Worm (Caenorhabditis elegans): Measurements from ENCODE around the gene pals-39.

The pals-39 gene

ce11 chrV:12443754-12444153 is at the start of gene pals-39:
pals-39 (minus strand) TSS chrV:12443854.
- TF ChIP-seq unc-62 (GFP tag; optimal IDR thresholded peaks at IDR 0.05) = no peak

DNA sequence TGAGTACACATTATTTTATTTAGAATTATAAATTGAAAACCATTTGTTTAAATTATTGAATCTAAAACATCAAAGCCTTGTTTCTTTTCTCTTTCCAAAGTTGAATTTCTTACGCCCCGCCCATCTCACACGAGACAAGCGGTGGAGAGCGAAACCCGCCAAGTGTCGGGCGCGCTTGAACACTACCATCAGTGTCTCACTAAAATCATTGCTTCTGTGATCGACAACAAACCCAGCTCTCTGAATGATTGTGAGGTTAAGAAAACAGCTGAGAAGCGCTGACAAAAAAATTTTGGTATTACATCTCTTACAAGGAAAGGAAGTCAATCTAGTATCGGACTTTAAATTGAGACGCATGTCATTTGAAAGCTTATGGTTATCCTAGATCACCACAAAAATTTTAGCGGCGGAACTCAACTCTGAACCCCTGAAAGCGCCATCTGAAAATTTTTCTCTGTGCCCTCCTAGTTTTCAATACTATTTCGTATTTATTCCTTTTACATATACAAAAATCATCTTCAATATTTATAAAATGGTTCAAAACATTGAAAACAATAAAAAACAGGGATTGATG is 47.5 kb upstream of the pals-39 start:
- no peak for TF ChIP-seq unc-62 (GFP tag; optimal IDR thresholded peaks at IDR 0.05)

DNA sequence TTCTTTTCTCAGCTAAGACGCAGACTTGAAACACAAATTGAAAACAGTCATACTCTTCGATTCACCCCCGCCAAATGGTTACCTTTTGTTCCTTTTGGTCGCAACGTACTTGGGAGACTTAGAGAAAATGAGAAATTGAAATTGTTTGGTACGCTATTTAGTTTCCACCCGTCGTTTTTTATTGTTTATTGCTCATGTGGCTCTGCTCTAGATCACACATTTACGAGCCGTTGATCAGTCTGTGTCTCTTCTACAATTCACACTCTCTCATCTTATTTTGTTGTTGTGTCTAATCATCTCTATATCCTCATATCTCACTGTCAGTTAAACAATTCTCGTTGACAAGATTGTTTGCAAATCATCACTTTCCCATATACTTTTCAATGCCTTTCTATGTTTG is 44.3 kb upstream of the pals-39 start:
- TF ChIP-seq unc-62 (GFP tag; optimal IDR thresholded peaks at IDR 0.05) = no peak

- TF ChIP-seq unc-62 (GFP tag; optimal IDR thresholded peaks at IDR 0.05) = no peak
Measured at ce11 chrV:12486934-12487333, 43.3 kb upstream of the pals-39 start, which contains the start of gene inx-11. inx-11 (plus strand) TSS chrV:12487234.

DNA sequence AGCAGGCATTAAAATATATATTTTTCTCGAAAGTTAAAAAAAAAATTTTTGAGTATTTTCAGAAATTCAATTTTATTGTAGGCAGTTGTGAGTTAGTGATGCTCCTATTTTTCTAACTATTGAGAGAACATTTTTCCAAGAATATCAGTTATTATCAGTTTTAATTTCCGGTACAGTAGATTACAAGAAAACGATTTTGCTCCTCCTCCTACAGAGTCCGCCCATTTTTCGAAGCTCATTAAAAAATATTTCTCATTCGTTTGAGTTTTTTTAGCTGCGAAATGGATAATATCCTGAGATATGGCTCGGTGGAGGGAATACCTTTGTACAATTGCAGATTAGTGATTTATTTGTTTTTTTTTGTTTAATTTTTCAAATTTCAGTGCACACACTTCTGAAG is 40.9 kb upstream of the pals-39 start, which contains the start of gene srt-39:
Gene srt-39, plus strand, starts transcription at position 301 of the 400 bp plus-strand sequence.
- TF ChIP-seq unc-62 (GFP tag; optimal IDR thresholded peaks at IDR 0.05) = no peak

DNA sequence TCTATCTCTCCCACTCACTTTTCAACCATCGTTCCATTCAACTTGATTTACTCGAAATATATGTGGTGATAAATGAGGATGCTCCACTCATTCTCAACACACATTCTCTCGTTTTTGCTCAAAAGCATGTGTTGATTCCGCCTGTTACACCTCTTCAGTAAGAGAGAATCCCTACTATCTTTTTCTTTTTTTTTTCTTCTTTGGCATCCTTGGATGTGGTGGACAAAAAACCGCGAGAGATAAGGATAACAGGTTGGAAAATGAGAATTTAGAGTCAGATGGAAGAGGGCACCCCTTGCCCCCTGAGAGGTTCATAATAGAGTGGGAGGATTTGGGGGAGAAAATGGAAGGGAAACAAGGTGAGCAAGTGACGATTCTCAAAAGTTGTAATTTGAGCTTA is 35.3 kb upstream of the pals-39 start:
- TF ChIP-seq unc-62 (GFP tag; optimal IDR thresholded peaks at IDR 0.05) = no peak

DNA sequence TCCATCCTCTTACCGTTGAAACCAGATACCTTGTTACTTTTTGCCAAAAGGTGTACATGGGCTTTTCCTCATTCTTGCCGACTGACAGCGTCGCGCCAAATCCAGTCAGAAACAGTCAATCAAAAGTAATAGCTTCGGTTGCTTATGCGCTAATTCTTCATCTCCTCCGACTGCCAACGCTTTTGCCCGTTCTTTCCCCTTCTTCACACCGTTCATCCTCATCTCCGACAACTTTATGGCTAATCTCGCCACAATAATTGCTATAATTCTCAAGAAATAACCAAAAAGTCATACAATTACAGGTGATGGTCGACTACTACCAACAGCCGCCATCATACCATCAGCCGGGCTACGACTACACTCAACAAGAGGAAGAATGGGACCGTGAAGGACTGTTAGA is 34.5 kb upstream of the pals-39 start, which contains the start of gene atn-1:
Gene atn-1, plus strand, starts transcription at position 301 of the 400 bp plus-strand sequence.
- no peak for TF ChIP-seq unc-62 (GFP tag; optimal IDR thresholded peaks at IDR 0.05)

DNA sequence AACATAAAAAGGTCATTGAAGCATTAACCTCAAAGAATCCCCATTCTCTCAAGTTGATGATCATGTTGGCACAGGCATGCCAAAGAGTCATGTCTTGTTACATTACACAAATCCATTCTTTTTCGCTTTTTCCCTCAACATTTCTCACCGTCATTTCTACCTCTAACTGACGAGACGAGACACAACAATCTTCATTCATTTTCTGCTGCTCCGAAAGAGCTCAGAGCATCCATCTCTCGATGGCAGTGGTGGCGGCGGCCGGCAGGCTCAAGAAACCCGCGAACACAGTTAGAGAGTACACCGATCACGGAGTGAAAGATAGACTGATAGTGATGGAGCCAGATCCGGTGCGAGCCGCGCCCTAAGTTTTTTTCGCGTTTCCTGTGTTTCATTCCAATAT is 33.5 kb upstream of the pals-39 start:
- no peak for TF ChIP-seq unc-62 (GFP tag; optimal IDR thresholded peaks at IDR 0.05)

ce11 chrV:12475360-12475759 is 31.7 kb upstream of the pals-39 start:
- no peak for TF ChIP-seq unc-62 (GFP tag; optimal IDR thresholded peaks at IDR 0.05)

DNA sequence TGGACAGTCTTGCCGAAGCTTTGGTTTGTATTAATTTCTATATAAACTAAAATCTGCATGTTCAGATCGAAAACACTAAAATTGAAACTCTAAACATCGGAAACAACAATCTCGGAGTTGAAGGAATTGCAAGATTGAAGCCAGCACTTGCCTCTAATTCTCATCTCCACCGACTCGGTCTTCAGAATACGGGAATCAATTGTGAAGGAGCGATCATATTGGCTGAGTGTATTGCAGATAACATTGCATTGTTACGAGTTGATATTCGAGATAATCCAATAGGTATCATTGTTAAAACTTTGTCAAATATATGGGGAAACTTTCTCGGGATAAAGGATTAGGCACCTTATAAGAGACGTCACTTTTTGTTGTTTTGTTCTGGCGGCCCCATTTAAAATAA is 26.7 kb upstream of the pals-39 start:
- no peak for TF ChIP-seq unc-62 (GFP tag; optimal IDR thresholded peaks at IDR 0.05)

DNA sequence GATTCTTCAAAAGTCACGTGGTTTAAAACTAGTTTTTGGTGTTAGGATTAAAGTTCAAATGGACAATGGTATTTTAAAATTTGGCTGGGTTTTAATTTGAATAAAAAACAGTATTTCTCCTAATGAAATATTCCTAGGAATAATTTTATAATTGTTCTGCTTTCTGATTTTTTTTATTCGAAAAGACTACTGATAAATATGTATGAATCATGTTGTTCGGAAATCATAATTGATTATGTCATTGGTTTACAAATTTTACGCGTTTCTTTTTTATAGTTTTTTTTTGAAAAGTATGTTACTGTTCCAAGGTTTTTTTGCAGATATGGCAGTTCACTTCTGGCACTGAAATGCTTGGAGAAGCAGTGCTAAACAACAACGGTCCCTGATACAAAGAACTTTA is 24.7 kb upstream of the pals-39 start, which contains the start of gene F28C1.3:
Gene F28C1.3, plus strand, starts transcription at position 301 of the 400 bp plus-strand sequence.
- TF ChIP-seq unc-62 (GFP tag; optimal IDR thresholded peaks at IDR 0.05) = no peak

ce11 chrV:12467755-12468154 is 24.1 kb upstream of the pals-39 start:
- TF ChIP-seq unc-62 (GFP tag; optimal IDR thresholded peaks at IDR 0.05) = no peak

DNA sequence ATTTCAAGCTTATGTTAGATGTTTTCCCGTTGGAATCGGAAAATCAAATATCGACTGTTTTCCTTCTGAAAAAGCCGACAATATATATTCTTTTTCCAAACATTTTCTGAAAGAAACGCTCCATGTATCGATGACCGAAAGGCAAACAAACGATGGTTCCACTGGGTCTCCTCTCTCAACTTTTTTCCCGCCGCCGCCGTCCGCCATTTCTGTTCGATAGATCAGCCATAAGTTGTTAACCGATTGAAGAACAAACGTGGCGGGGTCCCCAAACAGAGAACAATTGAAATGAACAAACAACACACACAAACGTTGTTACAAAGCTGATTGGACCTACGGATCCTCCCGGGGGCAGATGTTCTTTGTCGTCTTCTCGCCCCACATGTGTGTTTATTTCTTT is 23.0 kb upstream of the pals-39 start:
- TF ChIP-seq unc-62 (GFP tag; optimal IDR thresholded peaks at IDR 0.05) = no peak

DNA sequence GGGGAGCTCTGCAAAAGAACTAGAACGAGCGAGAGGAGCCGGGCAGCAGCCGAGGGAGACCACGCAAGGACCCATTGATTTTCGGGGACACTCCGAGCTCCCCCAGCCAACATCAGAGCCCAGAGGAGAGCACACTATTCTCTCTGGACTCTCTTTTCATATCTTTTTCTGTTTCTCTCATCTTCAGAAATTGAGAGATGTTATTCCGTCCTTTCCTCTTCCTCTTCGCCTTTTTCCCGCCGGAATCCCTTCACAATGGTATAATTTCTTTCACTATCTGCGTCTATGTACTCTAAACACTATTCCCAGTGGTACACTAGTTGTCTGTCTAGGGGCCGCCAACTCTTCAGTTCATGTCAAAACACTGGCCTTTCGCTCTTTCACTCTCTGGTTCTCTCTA is 21.7 kb upstream of the pals-39 start:
- TF ChIP-seq unc-62 (GFP tag; optimal IDR thresholded peaks at IDR 0.05) = no peak

DNA sequence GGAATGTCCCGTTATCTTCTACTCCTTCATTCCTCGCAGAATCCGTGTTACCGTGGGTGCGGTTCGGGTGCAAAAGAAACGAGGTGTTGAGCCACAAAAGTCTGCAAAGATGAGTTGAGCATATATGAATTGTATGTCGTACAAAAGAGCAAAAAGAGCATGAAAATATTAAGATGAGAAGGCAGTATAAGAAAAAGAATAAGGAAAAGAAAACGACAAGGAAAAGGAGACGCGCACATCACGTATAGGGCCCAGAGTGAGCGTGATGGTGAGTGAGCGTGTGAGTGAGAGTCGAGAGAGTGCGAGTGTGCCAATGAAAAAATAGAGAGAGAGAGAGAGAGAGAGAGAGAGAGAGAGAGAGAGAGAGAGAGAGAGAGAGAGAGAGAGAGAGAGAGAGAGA is 19.3 kb upstream of the pals-39 start, which contains the start of gene egl-10:
Gene egl-10, minus strand, starts transcription at position 101 of the 400 bp plus-strand sequence.
- TF ChIP-seq unc-62 (GFP tag; optimal IDR thresholded peaks at IDR 0.05) = no peak

DNA sequence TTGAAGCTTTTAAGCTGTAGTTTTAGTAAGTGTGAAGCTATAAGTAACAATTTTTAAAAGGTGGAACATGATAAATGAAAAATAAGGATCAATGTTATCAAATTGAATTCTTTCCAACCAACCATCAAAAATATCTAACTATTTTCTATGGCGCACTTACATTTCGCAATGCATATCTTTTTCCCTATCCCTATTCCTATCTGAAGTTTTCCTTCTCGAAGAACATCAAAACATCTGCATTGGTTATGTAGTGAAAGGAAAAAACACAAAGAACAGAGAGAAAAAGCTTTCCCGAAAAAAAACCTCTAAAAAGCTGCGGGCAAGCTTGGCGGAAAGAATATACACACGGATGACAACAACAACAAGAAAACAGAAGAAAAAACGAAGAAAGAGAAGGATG is 16.9 kb upstream of the pals-39 start:
- TF ChIP-seq unc-62 (GFP tag; optimal IDR thresholded peaks at IDR 0.05) = no peak

DNA sequence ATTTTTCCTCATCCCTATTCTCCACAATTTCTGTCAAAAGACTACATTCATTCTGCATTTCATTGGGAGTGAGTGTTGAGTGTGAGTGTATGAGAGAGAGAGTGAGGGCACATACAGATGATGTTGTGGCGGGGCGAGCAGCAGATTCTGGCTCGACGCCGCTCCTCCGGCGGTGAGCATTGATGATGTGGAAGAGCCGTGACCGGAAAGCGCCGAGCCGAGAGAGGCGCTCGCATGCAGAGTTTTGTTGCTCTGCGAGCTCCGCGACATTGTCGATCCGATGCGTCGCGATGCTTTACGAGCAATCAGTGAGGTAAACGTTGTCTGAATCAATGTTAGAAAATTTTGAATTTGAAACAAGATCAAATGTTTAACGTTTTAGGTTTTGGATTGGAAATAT is 12.0 kb upstream of the pals-39 start:
- TF ChIP-seq unc-62 (GFP tag; optimal IDR thresholded peaks at IDR 0.05) = no peak

DNA sequence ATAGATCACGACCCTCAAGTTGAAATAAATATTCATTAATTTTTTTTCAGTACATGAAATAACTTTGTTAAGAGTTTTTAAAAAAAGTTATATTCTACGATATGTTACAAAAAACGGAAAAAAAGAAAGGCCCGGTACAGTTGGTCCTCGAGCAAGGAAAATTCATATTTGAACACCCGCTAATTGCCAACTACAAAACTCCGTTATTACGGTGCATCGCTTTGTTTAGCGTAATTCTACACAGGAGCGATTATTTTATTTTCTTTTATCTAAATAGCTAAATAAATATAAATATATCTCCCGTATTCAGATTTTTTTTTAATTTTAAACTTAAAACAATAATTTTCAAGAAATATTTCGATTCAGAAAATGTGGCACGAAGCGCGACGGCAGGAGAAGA is 6.8 kb upstream of the pals-39 start, which contains the start of gene F28C1.1:
Gene F28C1.1, plus strand, starts transcription at position 365 of the 400 bp plus-strand sequence.
- no peak for TF ChIP-seq unc-62 (GFP tag; optimal IDR thresholded peaks at IDR 0.05)
